Fruit fly (Drosophila melanogaster): ENCODE results near the gene ebo.
A peak's percentile ranks its signal among the peaks of the same experiment; 100 is the strongest.

The ebo gene

dm6 chrX:476230-477143 is at the start of gene ebo, which contains the start of gene CG13373:
Gene ebo, minus strand, starts transcription at chrX:476579.
Gene CG13373, plus strand, starts transcription at chrX:476984.
- peak; percentile 69 for TF ChIP-seq Hr83 (GFP tag; optimal IDR thresholded peaks at IDR 0.05; ENCODE audit: poor library complexity, severe bottlenecking)
- TF ChIP-seq psq (GFP tag; optimal IDR thresholded peaks at IDR 0.05): peak; percentile 23
- TF ChIP-seq rgr (GFP tag; optimal IDR thresholded peaks at IDR 0.05): peak; percentile 58
- TF ChIP-seq tai (GFP tag; optimal IDR thresholded peaks at IDR 0.05): no peak
- TF ChIP-seq foxo (GFP tag; optimal IDR thresholded peaks at IDR 0.05): peak in 1 of 2 experiments; percentile 46
- TF ChIP-seq br (GFP tag; optimal IDR thresholded peaks at IDR 0.05): no peak
- no peak for TF ChIP-seq Vsx2 (GFP tag; optimal IDR thresholded peaks at IDR 0.05; ENCODE audit: partially characterized antibody)
- TF ChIP-seq lola (GFP tag; optimal IDR thresholded peaks at IDR 0.05): no peak
- TF ChIP-seq Abd-B (GFP tag; optimal IDR thresholded peaks at IDR 0.05): no peak
- TF ChIP-seq HLH106 (tag; optimal IDR thresholded peaks at IDR 0.05): peak; percentile 53
- TF ChIP-seq OdsH (GFP tag; optimal IDR thresholded peaks at IDR 0.05): peak; percentile 13

DNA sequence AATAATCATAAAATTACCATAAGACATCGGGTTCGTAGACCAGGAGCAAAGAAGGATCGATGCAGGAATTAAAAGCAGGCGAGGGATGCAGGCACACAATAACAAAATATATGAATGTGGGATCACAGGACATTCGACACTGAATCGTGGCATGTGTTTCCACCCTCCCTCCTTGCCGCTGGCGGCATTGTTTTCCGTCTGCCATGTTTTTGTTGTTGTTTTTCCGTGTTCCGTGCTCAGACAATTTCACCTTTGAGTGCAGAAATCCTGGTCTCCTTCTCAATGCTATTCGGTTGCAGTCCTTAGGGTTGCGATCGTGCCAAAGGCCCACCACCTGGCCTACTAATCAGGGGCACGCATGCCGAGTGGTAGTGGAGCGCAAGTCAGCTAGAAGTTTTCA is 49.2 kb upstream of the ebo start:
- TF ChIP-seq ey (GFP tag; optimal IDR thresholded peaks at IDR 0.05) (no peak), foxo (GFP tag; optimal IDR thresholded peaks at IDR 0.05) (no peak), dsf (GFP tag; optimal IDR thresholded peaks at IDR 0.05; ENCODE audit: borderline replicate concordance) (no peak), Myc (optimal IDR thresholded peaks at IDR 0.05) (no peak), Dfd (GFP tag; optimal IDR thresholded peaks at IDR 0.05) (no peak), Jra (GFP tag; optimal IDR thresholded peaks at IDR 0.05) (no peak), brk (GFP tag; optimal IDR thresholded peaks at IDR 0.05) (no peak), usp (GFP tag; optimal IDR thresholded peaks at IDR 0.05) (no peak), woc (GFP tag; optimal IDR thresholded peaks at IDR 0.05) (no peak), psq (GFP tag; optimal IDR thresholded peaks at IDR 0.05) (no peak), Sp1 (GFP tag; optimal IDR thresholded peaks at IDR 0.05) (no peak), h (GFP tag; optimal IDR thresholded peaks at IDR 0.05) (no peak), HLH106 (tag; optimal IDR thresholded peaks at IDR 0.05) (no peak), OdsH (GFP tag; optimal IDR thresholded peaks at IDR 0.05) (no peak), CrebA (GFP tag; optimal IDR thresholded peaks at IDR 0.05; ENCODE audit: borderline replicate concordance) (no peak), Dif (GFP tag; optimal IDR thresholded peaks at IDR 0.05; ENCODE audit: partially characterized antibody) (no peak), Hnf4 (GFP tag; optimal IDR thresholded peaks at IDR 0.05) (no peak), Vsx2 (GFP tag; optimal IDR thresholded peaks at IDR 0.05; ENCODE audit: partially characterized antibody) (no peak), br (GFP tag; optimal IDR thresholded peaks at IDR 0.05) (no peak), GATAd (GFP tag; optimal IDR thresholded peaks at IDR 0.05) (no peak)

dm6 chrX:524331-524730 is 48.0 kb upstream of the ebo start:
- TF ChIP-seq woc (GFP tag; optimal IDR thresholded peaks at IDR 0.05): peak; percentile 49
- peak; percentile 2 for TF ChIP-seq fru (GFP tag; optimal IDR thresholded peaks at IDR 0.05)
- peak; percentile 16 for TF ChIP-seq HLH106 (tag; optimal IDR thresholded peaks at IDR 0.05)
- no peak for TF ChIP-seq sage (GFP tag; optimal IDR thresholded peaks at IDR 0.05)
- TF ChIP-seq dl (GFP tag; optimal IDR thresholded peaks at IDR 0.05; ENCODE audit: insufficient read depth in 1 of 2, partially characterized antibody in 2 of 2): no peak
- TF ChIP-seq foxo (GFP tag; optimal IDR thresholded peaks at IDR 0.05): peak in 1 of 2 experiments; percentile 20
- peak; percentile 12 for TF ChIP-seq h (GFP tag; optimal IDR thresholded peaks at IDR 0.05)

DNA sequence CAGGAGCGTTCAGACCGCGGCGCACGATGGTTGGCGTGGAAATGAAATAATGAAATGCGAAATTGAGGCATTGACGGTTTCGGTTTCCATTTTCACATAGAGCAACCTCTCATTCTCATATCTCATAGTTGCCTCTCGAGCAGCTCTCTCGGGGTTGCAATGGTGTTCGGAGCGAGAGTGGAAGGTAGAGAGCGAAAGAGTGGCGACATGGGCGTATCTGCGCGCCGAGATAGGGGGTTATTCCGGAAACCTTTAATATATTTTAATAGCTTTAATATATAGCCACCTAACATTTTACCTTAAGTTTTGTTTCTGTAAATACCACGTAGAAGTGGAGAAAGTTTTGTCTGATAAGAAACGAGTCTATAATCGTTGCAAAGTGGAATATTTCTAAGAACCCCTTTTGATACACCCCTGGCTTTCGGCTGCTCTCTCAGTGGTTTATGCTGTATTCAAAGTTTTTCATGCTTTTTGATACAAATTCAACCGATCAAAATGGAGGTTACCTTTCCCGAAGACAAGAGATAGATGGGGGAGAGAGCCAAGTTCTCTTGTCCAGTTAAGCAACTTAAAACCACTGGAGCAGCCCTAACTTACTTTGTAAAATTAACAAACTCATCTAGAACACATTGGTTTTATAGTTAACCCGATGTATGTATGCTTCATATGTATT is 46.9 kb upstream of the ebo start, which contains the start of gene elav:
elav (minus strand) TSS at position 48 of the 673 bp plus-strand sequence.
- TF ChIP-seq Jra (GFP tag; optimal IDR thresholded peaks at IDR 0.05) (peak; percentile 82), br (GFP tag; optimal IDR thresholded peaks at IDR 0.05) (peak; percentile 98), dl (GFP tag; optimal IDR thresholded peaks at IDR 0.05; ENCODE audit: insufficient read depth in 1 of 2, partially characterized antibody in 2 of 2) (peak; percentile 61 to 88), rgr (GFP tag; optimal IDR thresholded peaks at IDR 0.05) (peak; percentile 98), N (GFP tag; optimal IDR thresholded peaks at IDR 0.05) (no peak), GATAd (GFP tag; optimal IDR thresholded peaks at IDR 0.05) (peak; percentile 58), CG32264 (GFP tag; optimal IDR thresholded peaks at IDR 0.05) (peak; percentile 88), OdsH (GFP tag; optimal IDR thresholded peaks at IDR 0.05) (peak; percentile 98), jim (GFP tag; optimal IDR thresholded peaks at IDR 0.05) (no peak), sv (GFP tag; optimal IDR thresholded peaks at IDR 0.05) (peak; percentile 98), ey (GFP tag; optimal IDR thresholded peaks at IDR 0.05) (peak; percentile 98), lola (GFP tag; optimal IDR thresholded peaks at IDR 0.05) (no peak), brk (GFP tag; optimal IDR thresholded peaks at IDR 0.05) (peak; percentile 95), CrebA (GFP tag; optimal IDR thresholded peaks at IDR 0.05; ENCODE audit: borderline replicate concordance) (no peak), Vsx2 (GFP tag; optimal IDR thresholded peaks at IDR 0.05; ENCODE audit: partially characterized antibody) (no peak), sage (GFP tag; optimal IDR thresholded peaks at IDR 0.05) (peak; percentile 93), Hr78 (GFP tag; optimal IDR thresholded peaks at IDR 0.05) (no peak), CG9705 (GFP tag; optimal IDR thresholded peaks at IDR 0.05) (peak; percentile 99), dmrt93B (GFP tag; optimal IDR thresholded peaks at IDR 0.05) (peak; percentile 97), Dfd (GFP tag; optimal IDR thresholded peaks at IDR 0.05) (no peak), usp (GFP tag; optimal IDR thresholded peaks at IDR 0.05) (no peak), foxo (GFP tag; optimal IDR thresholded peaks at IDR 0.05) (peak; percentile 65 to 99), woc (GFP tag; optimal IDR thresholded peaks at IDR 0.05) (peak; percentile 94), fru (GFP tag; optimal IDR thresholded peaks at IDR 0.05) (peak; percentile 98), h (GFP tag; optimal IDR thresholded peaks at IDR 0.05) (peak; percentile 99), Dif (GFP tag; optimal IDR thresholded peaks at IDR 0.05; ENCODE audit: partially characterized antibody) (peak; percentile 75), dsf (GFP tag; optimal IDR thresholded peaks at IDR 0.05; ENCODE audit: borderline replicate concordance) (peak; percentile 84), tai (GFP tag; optimal IDR thresholded peaks at IDR 0.05) (no peak), Myc (optimal IDR thresholded peaks at IDR 0.05) (no peak), Sp1 (GFP tag; optimal IDR thresholded peaks at IDR 0.05) (peak; percentile 99), Hnf4 (GFP tag; optimal IDR thresholded peaks at IDR 0.05) (peak; percentile 95)
